Fruit fly (Drosophila melanogaster) whole organism, embryonic: ENCODE results near the gene CG8509.

Experiments used
- CG34224 ChIP-seq: fragments of 200-800 bp; sonication (Bioruptor generic); IDR thresholded peaks from 3 replicates; pipeline ENCODE4 v1.3.6; 2022; ENCODE audit warnings: missing biosample characterization, missing genetic modification characterization; ENCODE audit not compliant: partially characterized antibody
- Sox102F ChIP-seq: fragments of 200-800 bp; sonication (Bioruptor generic); optimal IDR thresholded peaks from 2 replicates; lab custom pipeline; 2018; ENCODE audit warnings: missing biosample characterization, mild to moderate bottlenecking, missing genetic modification characterization, moderate library complexity
- ac ChIP-seq: fragments of 200-800 bp; sonication (Bioruptor generic); optimal IDR thresholded peaks from 3 replicates; lab custom pipeline; 2017; ENCODE audit warnings: missing biosample characterization, mild to moderate bottlenecking, missing genetic modification characterization

dm6 chrX:15769457-15769856, 39.9 kb upstream of the CG8509 start, which contains the start of gene CG33172:
- TF ChIP-seq ac (GFP tag; lab: Kevin White, UChicago): no peak
- TF ChIP-seq Sox102F (GFP tag; lab: Kevin White, UChicago): no peak
- no peak for TF ChIP-seq CG34224 (GFP tag; lab: Robert Waterston, UW)
